Worm (Caenorhabditis elegans): ENCODE results near the gene tre-3.

DNA sequence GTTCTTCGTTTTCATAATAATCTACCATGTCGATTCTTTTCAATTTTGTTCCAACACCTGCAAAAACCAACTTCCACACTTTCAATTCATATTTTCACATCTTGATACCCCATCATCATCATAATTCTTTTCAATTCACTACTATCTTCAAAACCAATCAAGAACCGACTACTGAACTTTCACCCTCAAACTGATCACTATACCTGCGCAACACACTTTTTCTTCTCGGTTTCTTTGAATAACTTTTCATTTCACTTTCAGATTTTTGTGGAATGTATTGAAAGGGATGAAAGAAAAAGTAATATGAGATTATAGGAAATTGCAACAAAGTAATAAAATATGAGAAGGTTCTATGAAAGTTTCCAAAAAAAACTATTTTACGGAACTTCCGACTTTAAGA, 25.4 kb upstream of the tre-3 start:
- no peak for TF ChIP-seq sptf-1 (tag; optimal IDR thresholded peaks at IDR 0.05)
- no peak for TF ChIP-seq nhr-11 (tag; optimal IDR thresholded peaks at IDR 0.05)
- TF ChIP-seq rnt-1 (tag; optimal IDR thresholded peaks at IDR 0.05) = no peak
- no peak for TF ChIP-seq nhr-237 (tag; optimal IDR thresholded peaks at IDR 0.05)
- TF ChIP-seq nhr-76 (tag; optimal IDR thresholded peaks at IDR 0.05) = no peak
- TF ChIP-seq unc-130 (tag; optimal IDR thresholded peaks at IDR 0.05) = no peak
- TF ChIP-seq alr-1 (tag; optimal IDR thresholded peaks at IDR 0.05; ENCODE audit: borderline replicate concordance) = no peak
